Fruit fly (Drosophila melanogaster): ENCODE measurements around the gene Tbc1d8-9.

Gene Tbc1d8-9

dm6 chr3L:21324724-21325123 lies 18.8 kb downstream of the Tbc1d8-9 start:
- TF ChIP-seq eg (GFP tag; IDR thresholded peaks at IDR 0.05) (no peak), Ets96B (tag; optimal IDR thresholded peaks at IDR 0.05) (no peak), CG8319 (GFP tag; optimal IDR thresholded peaks at IDR 0.05) (no peak), CG1621 (tag; optimal IDR thresholded peaks at IDR 0.05) (no peak), achi (GFP tag; optimal IDR thresholded peaks at IDR 0.05) (no peak), CG10669 (GFP tag; optimal IDR thresholded peaks at IDR 0.05) (no peak), CG16779 (tag; optimal IDR thresholded peaks at IDR 0.05) (no peak)

- peak; percentile 3 for TF ChIP-seq Eip75B (GFP tag; optimal IDR thresholded peaks at IDR 0.05)
- peak; percentile 54 for TF ChIP-seq Smox (GFP tag; optimal IDR thresholded peaks at IDR 0.05)
- peak; percentile 36 for TF ChIP-seq Hr4 (GFP tag; optimal IDR thresholded peaks at IDR 0.05)
- TF ChIP-seq cyc (GFP tag; optimal IDR thresholded peaks at IDR 0.05), result peak; percentile 11
- TF ChIP-seq lz (GFP tag; optimal IDR thresholded peaks at IDR 0.05), result peak; percentile 19
- peak; percentile 22 for TF ChIP-seq CG34406 (GFP tag; optimal IDR thresholded peaks at IDR 0.05)
- TF ChIP-seq CG16779 (tag; optimal IDR thresholded peaks at IDR 0.05), result peak; percentile 10
- TF ChIP-seq spab (GFP tag; optimal IDR thresholded peaks at IDR 0.05), result no peak
- TF ChIP-seq CG31627 (GFP tag; optimal IDR thresholded peaks at IDR 0.05), result peak; percentile 28
- peak; percentile 39 for TF ChIP-seq Sox14 (GFP tag; optimal IDR thresholded peaks at IDR 0.05)
- no peak for TF ChIP-seq CG11762 (GFP tag; optimal IDR thresholded peaks at IDR 0.05; ENCODE audit: insufficient read depth)
- TF ChIP-seq CG1621 (tag; optimal IDR thresholded peaks at IDR 0.05), result no peak
- no peak for TF ChIP-seq esn (GFP tag; optimal IDR thresholded peaks at IDR 0.05)
- TF ChIP-seq Met (GFP tag; optimal IDR thresholded peaks at IDR 0.05), result peak; percentile 54
- TF ChIP-seq CG3919 (GFP tag; optimal IDR thresholded peaks at IDR 0.05), result peak; percentile 39
- peak; percentile 35 for TF ChIP-seq acj6 (GFP tag; optimal IDR thresholded peaks at IDR 0.05)
- peak; percentile 17 for TF ChIP-seq CG10631 (GFP tag; optimal IDR thresholded peaks at IDR 0.05)
- TF ChIP-seq fd59A (GFP tag; optimal IDR thresholded peaks at IDR 0.05), result peak; percentile 17
- peak; percentile 45 for TF ChIP-seq achi (GFP tag; optimal IDR thresholded peaks at IDR 0.05)
- TF ChIP-seq CG6163 (GFP tag; IDR thresholded peaks at IDR 0.05), result no peak
- TF ChIP-seq salr (GFP tag; optimal IDR thresholded peaks at IDR 0.05), result no peak
- no peak for TF ChIP-seq Hr38 (GFP tag; optimal IDR thresholded peaks at IDR 0.05)
- peak; percentile 59 for TF ChIP-seq CG10669 (GFP tag; optimal IDR thresholded peaks at IDR 0.05)
- no peak for TF ChIP-seq dsx (GFP tag; optimal IDR thresholded peaks at IDR 0.05; ENCODE audit: poor library complexity, severe bottlenecking)
- peak; percentile 40 for TF ChIP-seq pdm3 (GFP tag; optimal IDR thresholded peaks at IDR 0.05)
- TF ChIP-seq CG6276 (GFP tag; optimal IDR thresholded peaks at IDR 0.05), result peak; percentile 52
- TF ChIP-seq Hr39 (GFP tag; optimal IDR thresholded peaks at IDR 0.05), result peak; percentile 4
- TF ChIP-seq topi (GFP tag; optimal IDR thresholded peaks at IDR 0.05), result peak; percentile 50
- peak; percentile 4 for TF ChIP-seq net (GFP tag; optimal IDR thresholded peaks at IDR 0.05)
- peak; percentile 19 for TF ChIP-seq CG8632 (GFP tag; optimal IDR thresholded peaks at IDR 0.05)
- TF ChIP-seq CG4318 (GFP tag; optimal IDR thresholded peaks at IDR 0.05), result peak; percentile 37
- peak; percentile 66 for TF ChIP-seq CG32006 (GFP tag; optimal IDR thresholded peaks at IDR 0.05)
- peak; percentile 51 for TF ChIP-seq OdsH (GFP tag; optimal IDR thresholded peaks at IDR 0.05)
Observed at dm6 chr3L:21321807-21322503, 21.6 kb downstream of the Tbc1d8-9 start.

DNA sequence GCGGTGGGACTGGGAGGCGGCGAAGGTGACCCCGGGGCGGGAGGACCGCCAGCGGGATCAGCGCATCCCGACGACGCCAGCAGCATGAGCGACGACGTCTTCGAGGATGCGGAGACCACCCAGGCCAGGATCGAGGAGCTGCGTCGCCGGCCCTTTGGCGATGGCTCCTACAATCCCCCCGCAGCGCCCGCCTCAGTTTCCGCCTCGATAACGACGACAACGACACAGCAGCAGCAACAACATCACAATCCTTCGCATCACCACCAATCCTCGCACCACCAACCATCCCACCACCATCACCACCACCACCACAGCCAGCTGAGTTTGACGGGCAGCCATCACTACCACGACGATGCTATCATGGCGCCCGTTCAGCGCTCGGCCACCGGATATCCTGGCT lies 23.6 kb downstream of the Tbc1d8-9 start:
- TF ChIP-seq CG8319 (GFP tag; optimal IDR thresholded peaks at IDR 0.05), result no peak
- no peak for TF ChIP-seq topi (GFP tag; optimal IDR thresholded peaks at IDR 0.05)
- TF ChIP-seq fd85E (GFP tag; optimal IDR thresholded peaks at IDR 0.05), result no peak
- no peak for TF ChIP-seq Sox15 (GFP tag; optimal IDR thresholded peaks at IDR 0.05)
- no peak for TF ChIP-seq Smox (GFP tag; optimal IDR thresholded peaks at IDR 0.05)
- no peak for TF ChIP-seq ss (GFP tag; optimal IDR thresholded peaks at IDR 0.05)
- peak; percentile 5 for TF ChIP-seq Eip78C (GFP tag)

All from whole organism, prepupa.